Worm (Caenorhabditis elegans): ENCODE results near the gene mboa-2.
A peak's percentile ranks its signal among the peaks of the same experiment; 100 is the strongest.

DNA sequence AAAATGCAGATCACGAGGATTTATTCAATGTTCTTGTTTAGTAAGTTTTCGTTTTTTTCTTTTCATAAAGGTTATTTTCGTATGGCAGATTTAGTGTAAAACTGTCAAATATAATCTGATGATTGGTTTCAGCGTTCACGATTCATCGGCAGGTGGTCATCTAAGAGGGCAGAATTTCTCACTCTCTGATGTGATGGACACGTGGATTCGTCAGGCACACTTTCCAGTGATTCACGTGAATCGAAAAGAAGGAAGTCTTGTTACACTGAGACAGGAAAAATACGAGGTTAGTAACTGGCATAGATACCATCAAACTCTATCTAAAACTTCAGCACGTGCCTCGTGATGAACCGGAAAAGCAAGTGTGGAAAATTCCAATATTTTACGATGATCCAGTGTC lies 27.6 kb downstream of the mboa-2 start:
- TF ChIP-seq elt-3 (tag; optimal IDR thresholded peaks at IDR 0.05) (no peak), nhr-6 (tag; optimal IDR thresholded peaks at IDR 0.05) (no peak), ceh-82 (tag; optimal IDR thresholded peaks at IDR 0.05) (no peak), snpc-4 (tag; optimal IDR thresholded peaks at IDR 0.05) (no peak), nhr-237 (tag; optimal IDR thresholded peaks at IDR 0.05) (no peak), ama-1 (optimal IDR thresholded peaks at IDR 0.05) (no peak), mab-5 (tag; optimal IDR thresholded peaks at IDR 0.05) (no peak), C34F6.9 (tag; optimal IDR thresholded peaks at IDR 0.05) (no peak), ztf-11 (tag; optimal IDR thresholded peaks at IDR 0.05) (no peak), F13H6.1 (tag; optimal IDR thresholded peaks at IDR 0.05) (no peak), gmeb-1 (tag; optimal IDR thresholded peaks at IDR 0.05) (no peak), nhr-129 (tag; optimal IDR thresholded peaks at IDR 0.05) (peak; percentile 2), aly-2 (tag; optimal IDR thresholded peaks at IDR 0.05) (no peak)

Measured in whole organism, L2 larva.